Worm (Caenorhabditis elegans) whole organism, L2 larva: Measurements from ENCODE around the gene C05G5.1.

Source experiments
- F13H6.1 ChIP-seq: sonication (generic microtip); optimal IDR thresholded peaks from 2 replicates; lab custom pipeline; 2016; ENCODE audit warnings: missing genetic modification characterization, missing compliant biosample characterization
- R02D3.7 ChIP-seq: fragments of 150-350 bp; optimal IDR thresholded peaks from 2 replicates; lab custom pipeline; 2014; ENCODE audit warnings: missing biosample characterization, missing genetic modification characterization
- Y55F3AM.14 ChIP-seq: fragments of 200-800 bp; sonication (Bioruptor generic); optimal IDR thresholded peaks from 2 replicates; lab custom pipeline; 2018; ENCODE audit warnings: mild to moderate bottlenecking, missing genetic modification characterization, missing compliant biosample characterization
- alr-1 ChIP-seq: fragments of 150-350 bp; optimal IDR thresholded peaks from 2 replicates; lab custom pipeline; 2014; ENCODE audit warnings: missing biosample characterization, missing genetic modification characterization
- aly-2 ChIP-seq: fragments of 150-350 bp; optimal IDR thresholded peaks from 2 replicates; lab custom pipeline; 2014; ENCODE audit warnings: missing biosample characterization, missing genetic modification characterization
- ama-1 ChIP-seq: fragments of 150-350 bp; optimal IDR thresholded peaks from 2 replicates; lab custom pipeline; 2018; ENCODE audit warnings: inconsistent platforms
- ceh-82 ChIP-seq: fragments of 150-350 bp; optimal IDR thresholded peaks from 2 replicates; lab custom pipeline; 2014; ENCODE audit warnings: missing biosample characterization, missing genetic modification characterization
- elt-1 ChIP-seq: fragments of 150-350 bp; optimal IDR thresholded peaks from 2 replicates; lab custom pipeline; 2014; ENCODE audit warnings: missing biosample characterization, missing genetic modification characterization
- elt-3 ChIP-seq: sonication (generic microtip); optimal IDR thresholded peaks from 2 replicates; lab custom pipeline; 2017; ENCODE audit warnings: missing biosample characterization, missing genetic modification characterization
- fos-1 ChIP-seq: fragments of 150-350 bp; optimal IDR thresholded peaks from 2 replicates; lab custom pipeline; 2014; ENCODE audit warnings: missing biosample characterization, missing genetic modification characterization
- gmeb-1 ChIP-seq: fragments of 150-350 bp; optimal IDR thresholded peaks from 2 replicates; lab custom pipeline; 2014; ENCODE audit warnings: missing biosample characterization, missing genetic modification characterization
- lin-11 ChIP-seq: fragments of 150-350 bp; sonication (generic microtip); optimal IDR thresholded peaks from 2 replicates; lab custom pipeline; 2014; ENCODE audit warnings: missing biosample characterization, missing genetic modification characterization, inconsistent platforms, mixed read lengths
- lin-13 ChIP-seq: fragments of 150-350 bp; optimal IDR thresholded peaks from 2 replicates; lab custom pipeline; 2014; ENCODE audit warnings: missing biosample characterization, missing genetic modification reagents, missing genetic modification characterization
- lin-39 ChIP-seq: fragments of 150-350 bp; optimal IDR thresholded peaks from 2 replicates; lab custom pipeline; 2014; ENCODE audit warnings: missing biosample characterization, missing genetic modification reagents, missing genetic modification characterization
- lsy-2 ChIP-seq, 2 experiments: fragments of 150-350 bp in 1 of 2; sonication (generic microtip) in 1 of 2; optimal IDR thresholded peaks; 2 replicates each; lab custom pipeline; 2014 to 2017; ENCODE audit warnings: missing biosample characterization in 2 of 2, missing genetic modification characterization in 2 of 2
- mab-5 ChIP-seq: fragments of 150-350 bp; optimal IDR thresholded peaks from 2 replicates; lab custom pipeline; 2014; ENCODE audit warnings: missing biosample characterization, missing genetic modification characterization
- mbf-1 ChIP-seq: sonication (generic microtip); optimal IDR thresholded peaks from 2 replicates; lab custom pipeline; 2017; ENCODE audit warnings: missing biosample characterization, missing genetic modification characterization
- nhr-11 ChIP-seq: fragments of 150-350 bp; optimal IDR thresholded peaks from 2 replicates; lab custom pipeline; 2014; ENCODE audit warnings: missing biosample characterization, missing genetic modification characterization
- nhr-12 ChIP-seq: fragments of 150-350 bp; optimal IDR thresholded peaks from 2 replicates; lab custom pipeline; 2014; ENCODE audit warnings: missing biosample characterization, missing genetic modification characterization
- nhr-21 ChIP-seq: fragments of 150-350 bp; optimal IDR thresholded peaks from 2 replicates; lab custom pipeline; 2014; ENCODE audit warnings: missing biosample characterization, missing genetic modification characterization
- nhr-237 ChIP-seq: fragments of 150-350 bp; optimal IDR thresholded peaks from 2 replicates; lab custom pipeline; 2014; ENCODE audit warnings: missing biosample characterization, missing genetic modification characterization
- peb-1 ChIP-seq: fragments of 150-350 bp; optimal IDR thresholded peaks from 2 replicates; lab custom pipeline; 2014; ENCODE audit warnings: missing biosample characterization, missing genetic modification characterization
- sem-4 ChIP-seq: fragments of 150-350 bp; optimal IDR thresholded peaks from 2 replicates; lab custom pipeline; 2014; ENCODE audit warnings: missing biosample characterization, missing genetic modification reagents, missing genetic modification characterization
- skn-1 ChIP-seq: sonication (generic microtip); optimal IDR thresholded peaks from 2 replicates; lab custom pipeline; 2017; ENCODE audit warnings: missing biosample characterization, missing genetic modification characterization
- sma-3 ChIP-seq: sonication (generic microtip); optimal IDR thresholded peaks from 2 replicates; lab custom pipeline; 2016; ENCODE audit warnings: missing genetic modification reagents, missing genetic modification characterization, missing compliant biosample characterization
- sma-9 ChIP-seq, 2 experiments: fragments of 150-350 bp in 1 of 2; sonication (generic microtip) in 1 of 2; optimal IDR thresholded peaks; 2 replicates each; lab custom pipeline; 2014 to 2016; ENCODE audit warnings: missing genetic modification characterization in 2 of 2, mild to moderate bottlenecking in 1 of 2, missing biosample characterization in 1 of 2, missing compliant biosample characterization in 1 of 2, missing genetic modification reagents in 1 of 2, moderate library complexity in 1 of 2
- snpc-4 ChIP-seq: fragments of 150-350 bp; optimal IDR thresholded peaks from 2 replicates; lab custom pipeline; 2014; ENCODE audit warnings: missing biosample characterization, missing genetic modification characterization
- unc-55 ChIP-seq: fragments of 150-350 bp; sonication (generic microtip); optimal IDR thresholded peaks from 3 replicates; lab custom pipeline; 2014; ENCODE audit warnings: missing biosample characterization, missing genetic modification reagents, missing genetic modification characterization
- unc-62 ChIP-seq: fragments of 150-350 bp; optimal IDR thresholded peaks from 2 replicates; lab custom pipeline; 2014; ENCODE audit warnings: missing biosample characterization, missing genetic modification reagents, missing genetic modification characterization
- zag-1 ChIP-seq: fragments of 150-350 bp; optimal IDR thresholded peaks from 2 replicates; lab custom pipeline; 2014; ENCODE audit warnings: missing biosample characterization, missing genetic modification characterization
- ztf-1 ChIP-seq: fragments of 200-800 bp; sonication (Bioruptor generic); conservative IDR thresholded peaks from 2 replicates; pipeline ENCODE4 v1.3.6; 2022; ENCODE audit warnings: missing genetic modification characterization, missing compliant biosample characterization
- ztf-4 ChIP-seq: fragments of 150-350 bp; optimal IDR thresholded peaks from 2 replicates; lab custom pipeline; 2014; ENCODE audit warnings: missing biosample characterization, missing genetic modification characterization

C05G5.1 gene

DNA sequence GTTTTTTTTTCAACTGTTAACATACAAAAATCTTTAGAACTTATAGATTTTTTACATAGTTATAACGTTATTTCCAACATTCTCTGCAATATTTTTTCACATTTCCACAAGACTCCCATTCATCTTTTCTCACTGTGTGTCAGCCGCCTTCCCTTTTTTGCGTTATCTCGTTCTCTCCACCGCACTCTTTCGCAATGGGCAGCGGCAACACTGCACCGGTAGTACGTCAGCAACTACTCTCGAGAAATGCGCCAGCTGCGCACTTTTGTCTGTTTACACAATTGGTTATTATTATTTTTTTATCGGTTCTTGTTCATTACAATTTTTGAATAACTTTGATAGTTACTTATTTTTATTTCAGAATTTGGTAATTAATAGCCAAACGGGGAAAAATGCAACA, 7.0 kb upstream of the C05G5.1 start, which contains the start of gene C05G5.2 (continued):
- TF ChIP-seq elt-1 (tag; lab: Kevin White, UChicago): no peak
- TF ChIP-seq R02D3.7: no peak
- TF ChIP-seq sma-9 (GFP tag; optimal IDR thresholded peaks at IDR 0.05; lab: Kevin White, UChicago): peak; percentile 93
- TF ChIP-seq sma-9 (tag; optimal IDR thresholded peaks at IDR 0.05; lab: Kevin White, UChicago): no peak
- TF ChIP-seq mab-5 (tag; lab: Kevin White, UChicago): peak; percentile 67
- TF ChIP-seq sem-4 (tag; lab: Kevin White, UChicago): peak; percentile 82
- TF ChIP-seq ama-1 (lab: Kevin White, UChicago): no peak
- peak; percentile 96 for TF ChIP-seq unc-55 (GFP tag; lab: Kevin White, UChicago)
- TF ChIP-seq, all 48 proteins: peak for 28

- TF ChIP-seq nhr-11 (tag; lab: Kevin White, UChicago) (no peak), Y55F3AM.14 (GFP tag; lab: Kevin White, UChicago) (no peak), nhr-12 (tag; lab: Kevin White, UChicago) (no peak)
- TF ChIP-seq, all 48 proteins: peak for 0
Measured at ce11 chrX:14745218-14745617, 5.3 kb upstream of the C05G5.1 start.

DNA sequence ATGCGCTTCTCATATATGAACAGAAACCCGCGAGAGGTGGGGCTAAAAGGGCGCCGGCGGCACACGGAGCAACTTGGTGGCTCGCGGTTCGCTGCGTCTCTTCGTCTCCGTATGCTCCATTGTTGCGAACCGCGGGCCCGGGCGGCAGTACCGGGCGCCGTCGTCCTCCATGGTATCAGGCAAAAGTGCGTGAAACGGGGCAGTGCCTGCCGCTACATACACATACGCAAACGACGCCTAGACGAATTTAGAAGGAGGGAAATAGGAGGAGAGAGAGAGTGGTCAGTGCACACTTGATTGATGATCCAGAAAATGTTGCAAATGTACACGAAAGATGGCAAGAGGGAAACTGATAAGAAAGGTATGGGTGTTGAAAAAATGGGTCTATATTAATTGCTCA, 4.6 kb upstream of the C05G5.1 start:
- TF ChIP-seq zag-1 (tag; lab: Kevin White, UChicago) (peak; percentile 57), snpc-4 (tag; lab: Kevin White, UChicago) (peak; percentile 61), lin-39 (no peak), mab-5 (tag; lab: Kevin White, UChicago) (no peak), gmeb-1 (tag; lab: Kevin White, UChicago) (peak; percentile 10), fos-1 (tag; lab: Kevin White, UChicago) (peak; percentile 51), peb-1 (tag; lab: Kevin White, UChicago) (no peak), alr-1 (tag; lab: Kevin White, UChicago) (no peak), nhr-21 (tag; lab: Kevin White, UChicago) (peak; percentile 11)
- TF ChIP-seq, all 48 proteins: peak for 5

DNA sequence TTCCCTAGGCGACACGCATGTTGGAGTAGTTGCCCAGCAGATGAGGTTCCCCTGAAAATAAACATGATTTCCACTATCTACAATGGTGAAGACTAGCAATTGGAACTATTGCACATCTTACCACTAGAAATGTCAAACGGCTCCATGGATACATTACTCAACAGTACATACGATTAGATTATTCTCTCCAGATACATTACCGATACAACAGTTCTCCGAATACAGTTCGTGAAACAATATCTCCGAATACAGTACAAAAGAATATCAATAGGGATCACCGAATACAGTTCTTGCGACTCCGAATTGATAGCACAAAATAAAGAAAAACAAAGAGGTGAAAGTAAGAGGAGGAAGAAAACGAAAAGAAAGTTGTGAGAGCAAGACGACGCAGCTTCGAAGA, 3.9 kb upstream of the C05G5.1 start, which contains the start of gene C05G5.7:
Gene C05G5.7 (minus strand): TSS at position 1 of the 400 bp plus-strand sequence.
- TF ChIP-seq lin-39 (no peak), mbf-1 (no peak), ztf-4 (tag; lab: Kevin White, UChicago) (no peak), R02D3.7 (no peak), ztf-1 (GFP tag; lab: Robert Waterston, UW) (no peak), aly-2 (tag; lab: Kevin White, UChicago) (no peak), sem-4 (tag; lab: Kevin White, UChicago) (no peak), mab-5 (tag; lab: Kevin White, UChicago) (no peak), skn-1 (tag; lab: Kevin White, UChicago) (no peak), fos-1 (tag; lab: Kevin White, UChicago) (no peak), ama-1 (lab: Kevin White, UChicago) (no peak), nhr-237 (tag; lab: Kevin White, UChicago) (no peak)

- peak in 1 of 2 experiments; percentile 34 for TF ChIP-seq lsy-2 (tag; optimal IDR thresholded peaks at IDR 0.05; lab: Kevin White, UChicago)
- TF ChIP-seq ama-1 (lab: Kevin White, UChicago): peak; percentile 21
- no peak for TF ChIP-seq sma-3
Measured at ce11 chrX:14743210-14743609, 3.3 kb upstream of the C05G5.1 start.

- TF ChIP-seq fos-1 (tag; lab: Kevin White, UChicago): peak; percentile 42
- TF ChIP-seq skn-1 (tag; lab: Kevin White, UChicago): no peak
Measured at ce11 chrX:14739466-14739865, 453 bp downstream of the C05G5.1 start.

DNA sequence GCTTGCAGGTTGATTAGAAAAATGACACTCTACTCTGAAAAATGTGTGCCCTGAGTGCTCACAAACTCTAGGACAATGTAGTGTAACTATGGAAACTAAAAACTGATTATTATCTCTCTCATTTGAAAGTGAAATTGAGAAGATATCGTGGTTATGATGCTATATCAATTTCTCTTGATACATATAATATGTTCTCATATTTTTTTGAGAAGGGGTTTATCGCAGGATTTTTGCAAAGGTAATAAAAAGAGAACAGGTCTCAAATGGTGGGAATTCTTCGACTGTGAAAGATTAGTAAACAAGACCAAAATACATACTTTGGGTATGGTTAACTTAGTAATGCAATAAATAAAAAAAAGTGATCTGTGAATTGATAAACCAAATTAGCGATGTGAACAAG, 2.3 kb downstream of the C05G5.1 start:
- no peak for TF ChIP-seq sem-4 (tag; lab: Kevin White, UChicago)
- no peak for TF ChIP-seq lin-11 (tag; lab: Kevin White, UChicago)
- no peak for TF ChIP-seq ceh-82 (tag; lab: Kevin White, UChicago)
- no peak for TF ChIP-seq R02D3.7
- TF ChIP-seq nhr-12 (tag; lab: Kevin White, UChicago): no peak
- TF ChIP-seq lin-39: no peak
- TF ChIP-seq aly-2 (tag; lab: Kevin White, UChicago): no peak
- no peak for TF ChIP-seq unc-62 (GFP tag; lab: Kevin White, UChicago)
- no peak for TF ChIP-seq sma-9 (GFP tag; optimal IDR thresholded peaks at IDR 0.05; lab: Kevin White, UChicago)
- TF ChIP-seq sma-9 (tag; optimal IDR thresholded peaks at IDR 0.05; lab: Kevin White, UChicago): no peak
- TF ChIP-seq elt-3 (tag; lab: Kevin White, UChicago): no peak
- no peak for TF ChIP-seq nhr-11 (tag; lab: Kevin White, UChicago)
- TF ChIP-seq F13H6.1 (tag; lab: Kevin White, UChicago): no peak
- TF ChIP-seq ztf-4 (tag; lab: Kevin White, UChicago): no peak
- TF ChIP-seq lin-13 (GFP tag; lab: Kevin White, UChicago): no peak
- TF ChIP-seq fos-1 (tag; lab: Kevin White, UChicago): no peak
- no peak for TF ChIP-seq Y55F3AM.14 (GFP tag; lab: Kevin White, UChicago)
- TF ChIP-seq skn-1 (tag; lab: Kevin White, UChicago): no peak
- TF ChIP-seq mab-5 (tag; lab: Kevin White, UChicago): no peak
